Worm (Caenorhabditis elegans) whole organism, early embryonic: Measurements from ENCODE around the gene glc-4.

Experiments used
- F13C5.2 ChIP-seq: sonication (generic microtip); optimal IDR thresholded peaks from 2 replicates; lab custom pipeline; 2017; ENCODE audit warnings: mild to moderate bottlenecking, missing genetic modification characterization, inconsistent platforms, missing compliant biosample characterization
- ama-1 ChIP-seq: fragments of 150-350 bp; optimal IDR thresholded peaks from 2 replicates; lab custom pipeline; 2014
- ceh-36 ChIP-seq: sonication (generic microtip); optimal IDR thresholded peaks from 2 replicates; lab custom pipeline; 2016; ENCODE audit warnings: missing genetic modification characterization, inconsistent platforms, missing compliant biosample characterization
- flt-1 ChIP-seq: fragments of 200-800 bp; sonication (Bioruptor generic); IDR thresholded peaks from 2 replicates; pipeline ENCODE4 v1.3.6; 2022; ENCODE audit warnings: missing genetic modification characterization, missing compliant biosample characterization
- hmbx-1 ChIP-seq: sonication (generic microtip); optimal IDR thresholded peaks from 2 replicates; lab custom pipeline; 2016; ENCODE audit warnings: mild to moderate bottlenecking, missing genetic modification characterization, missing compliant biosample characterization
- pes-1 ChIP-seq: fragments of 200-800 bp; sonication (Bioruptor generic); IDR thresholded peaks from 2 replicates; pipeline ENCODE4 v1.3.6; 2022; ENCODE audit warnings: missing genetic modification reagents, missing genetic modification characterization, missing compliant biosample characterization
- scrt-1 ChIP-seq: fragments of 200-800 bp; sonication (Bioruptor generic); IDR thresholded peaks from 2 replicates; pipeline ENCODE4 v1.3.6; 2022; ENCODE audit warnings: missing genetic modification characterization, missing compliant biosample characterization

- no peak for TF ChIP-seq F13C5.2 (tag; lab: Kevin White, UChicago)
- TF ChIP-seq pes-1 (GFP tag; lab: Robert Waterston, UW), result no peak
- TF ChIP-seq hmbx-1 (tag; lab: Kevin White, UChicago), result no peak
- TF ChIP-seq ama-1 (lab: Kevin White, UChicago), result no peak
- TF ChIP-seq ceh-36 (tag; lab: Kevin White, UChicago), result no peak
- no peak for TF ChIP-seq flt-1 (GFP tag; lab: Robert Waterston, UW)
- TF ChIP-seq scrt-1 (GFP tag; lab: Robert Waterston, UW), result no peak
Measured at ce11 chrII:7174843-7175242, at the start of gene glc-4.
